Worm (Caenorhabditis elegans) whole organism, L4/young adult: ENCODE measurements around the gene F15G9.2.

Experiments
- W03F9.2 ChIP-seq: fragments of 150-350 bp; optimal IDR thresholded peaks from 2 replicates; lab custom pipeline; 2014; ENCODE audit warnings: missing biosample characterization, missing genetic modification characterization
- dao-5 ChIP-seq: sonication (generic microtip); optimal IDR thresholded peaks from 2 replicates; lab custom pipeline; 2016; ENCODE audit warnings: missing genotype, missing genetic modification characterization, moderate library complexity, missing compliant biosample characterization
- him-1 ChIP-seq: sonication (generic microtip); optimal IDR thresholded peaks from 2 replicates; lab custom pipeline; 2016; ENCODE audit warnings: missing genotype, missing genetic modification reagents, missing genetic modification characterization, missing compliant biosample characterization

Gene F15G9.2

DNA sequence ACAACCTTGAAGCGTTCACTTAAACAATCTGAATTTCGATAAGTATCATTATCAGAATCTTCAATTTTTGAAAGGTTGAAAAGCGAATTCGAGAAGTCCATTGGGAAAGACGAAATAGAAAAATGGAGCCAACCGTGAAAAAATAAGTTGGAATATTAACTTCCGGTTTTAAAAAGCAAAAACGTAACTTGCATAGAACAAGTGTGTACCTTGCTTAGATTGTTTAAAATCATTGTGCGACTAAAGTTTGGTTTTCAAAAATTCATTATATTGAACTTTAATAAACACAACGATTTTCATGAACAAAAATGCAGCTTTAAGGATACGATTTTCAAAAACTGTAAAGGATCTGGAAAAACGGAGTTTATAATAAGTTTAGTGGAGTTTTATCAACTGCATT is at the start of gene F15G9.2:
F15G9.2 (minus strand) TSS at position 101 of the 400 bp plus-strand sequence.
- TF ChIP-seq W03F9.2 (tag; lab: Kevin White, UChicago) = no peak
- TF ChIP-seq dao-5 (tag; lab: Kevin White, UChicago) = no peak
- TF ChIP-seq him-1 = no peak

DNA sequence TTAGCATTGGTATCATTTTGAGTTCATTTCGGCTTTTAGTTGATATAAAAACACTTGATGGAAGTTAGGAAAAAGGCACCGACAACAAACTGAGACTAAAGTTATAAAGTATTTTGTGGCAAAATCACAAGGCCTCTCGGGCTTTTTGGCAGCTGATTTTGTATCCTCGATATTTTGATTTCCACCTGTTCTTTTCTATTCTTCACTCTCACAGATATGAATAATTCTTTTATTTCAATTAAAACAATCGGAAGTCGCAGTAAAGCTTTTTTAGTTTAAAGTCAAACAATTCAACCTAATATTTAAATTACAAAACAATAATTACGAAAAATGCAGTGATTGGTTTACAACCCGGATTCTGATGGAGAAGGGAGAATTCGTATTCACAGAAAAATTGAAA is 47.8 kb upstream of the F15G9.2 start, which contains the start of gene T09B9.3:
T09B9.3 (minus strand) TSS at position 101 of the 400 bp plus-strand sequence.
- TF ChIP-seq W03F9.2 (tag; lab: Kevin White, UChicago) = no peak
- no peak for TF ChIP-seq dao-5 (tag; lab: Kevin White, UChicago)
- no peak for TF ChIP-seq him-1

ce11 chrX:9756971-9757370 is 43.5 kb upstream of the F15G9.2 start, which contains the start of gene T09B9.1:
Gene T09B9.1, plus strand, starts transcription at chrX:9757271.
- TF ChIP-seq W03F9.2 (tag; lab: Kevin White, UChicago) = no peak
- no peak for TF ChIP-seq him-1

- no peak for TF ChIP-seq dao-5 (tag; lab: Kevin White, UChicago)
- no peak for TF ChIP-seq him-1
- no peak for TF ChIP-seq W03F9.2 (tag; lab: Kevin White, UChicago)
These were observed 41.0 kb upstream of the F15G9.2 start for ce11 chrX:9754537-9754936.

ce11 chrX:9743513-9743914 is 30.0 kb upstream of the F15G9.2 start:
- TF ChIP-seq dao-5 (tag; lab: Kevin White, UChicago) (peak; percentile 94), him-1 (peak; percentile 98)

DNA sequence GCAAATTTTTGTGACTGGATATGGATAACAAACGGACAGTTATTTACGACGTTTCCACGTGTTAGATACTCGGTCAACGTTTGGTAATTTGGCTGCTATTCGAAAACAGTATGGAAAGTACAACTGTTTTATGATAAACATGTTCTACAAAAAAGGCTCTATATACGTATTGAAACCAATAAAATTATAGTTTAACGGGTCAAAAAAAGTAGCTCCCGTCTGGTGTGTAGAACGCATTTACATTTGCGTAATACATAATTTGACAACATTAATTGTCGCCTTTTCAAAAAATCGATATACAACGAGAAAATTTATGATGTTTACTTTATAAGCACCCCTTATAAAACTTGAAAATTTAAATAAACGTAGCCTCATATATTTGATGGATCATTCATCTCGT is 28.5 kb upstream of the F15G9.2 start:
- TF ChIP-seq W03F9.2 (tag; lab: Kevin White, UChicago) = no peak
- no peak for TF ChIP-seq him-1
- TF ChIP-seq dao-5 (tag; lab: Kevin White, UChicago) = no peak

DNA sequence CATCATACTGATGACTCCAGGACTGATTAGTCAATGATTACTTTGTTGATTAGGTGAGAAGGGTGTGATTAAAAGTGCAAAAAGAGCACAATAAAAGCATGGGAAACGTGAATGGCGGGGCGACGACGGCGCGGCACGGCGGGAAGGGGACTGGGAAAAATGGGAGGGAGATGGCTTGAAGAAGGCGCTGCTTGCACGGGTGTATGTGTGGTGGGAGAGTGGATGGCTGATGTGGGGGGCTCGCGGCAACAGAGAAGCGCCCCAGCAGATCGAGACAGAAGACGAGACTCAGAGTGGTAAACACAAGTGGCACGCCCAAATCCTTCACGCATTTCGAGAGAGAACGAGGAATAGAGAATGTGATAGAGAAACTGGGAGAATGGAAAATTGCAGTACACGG is 24.2 kb upstream of the F15G9.2 start, which contains the start of gene F15G9.5:
F15G9.5 (minus strand) TSS at position 159 of the 400 bp plus-strand sequence.
- no peak for TF ChIP-seq W03F9.2 (tag; lab: Kevin White, UChicago)
- peak; percentile 2 for TF ChIP-seq him-1

ce11 chrX:9735479-9735878 is 22.0 kb upstream of the F15G9.2 start:
- TF ChIP-seq dao-5 (tag; lab: Kevin White, UChicago) = no peak
- no peak for TF ChIP-seq W03F9.2 (tag; lab: Kevin White, UChicago)
- no peak for TF ChIP-seq him-1

DNA sequence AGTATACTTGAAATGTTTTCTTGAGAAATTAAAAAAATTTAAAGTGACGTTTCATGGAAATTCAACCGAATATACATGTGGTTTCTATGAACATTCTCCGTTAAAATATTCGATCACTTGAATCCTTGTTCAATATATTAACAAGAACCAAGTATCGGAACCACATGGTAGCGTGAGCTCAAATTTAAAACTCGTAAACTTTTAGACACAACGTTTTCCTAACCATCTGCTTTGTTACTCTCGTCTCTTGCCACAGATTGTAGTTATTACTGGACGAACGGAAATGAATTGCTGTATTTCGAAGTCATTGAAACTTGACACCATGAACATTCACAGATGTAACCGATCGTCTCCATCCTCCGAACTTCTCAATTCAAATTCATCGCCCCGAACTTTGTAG is 5.6 kb upstream of the F15G9.2 start:
- TF ChIP-seq W03F9.2 (tag; lab: Kevin White, UChicago) (no peak), him-1 (no peak), dao-5 (tag; lab: Kevin White, UChicago) (no peak)

DNA sequence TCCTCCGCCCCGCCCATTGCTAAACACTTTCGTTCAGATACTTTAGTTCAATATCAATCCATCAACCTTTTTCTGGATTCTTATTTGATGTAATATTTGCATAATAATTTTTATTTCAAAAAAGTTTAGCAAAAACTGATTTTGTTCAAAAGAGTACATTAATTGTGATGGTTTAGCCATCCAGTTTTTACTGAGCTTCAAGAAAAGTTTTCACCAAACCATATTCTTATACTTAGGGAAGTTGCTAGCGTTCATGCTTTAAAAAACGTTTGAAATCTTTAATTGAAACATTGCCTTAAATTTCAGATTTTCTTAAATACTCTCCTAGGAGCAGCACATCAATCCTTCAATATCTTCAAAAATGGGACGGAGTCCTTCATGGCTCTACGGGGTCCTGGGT is 3.8 kb upstream of the F15G9.2 start, which contains the start of gene him-4:
him-4 (plus strand) TSS at position 301 of the 400 bp plus-strand sequence.
- TF ChIP-seq dao-5 (tag; lab: Kevin White, UChicago) = no peak
- no peak for TF ChIP-seq him-1
- no peak for TF ChIP-seq W03F9.2 (tag; lab: Kevin White, UChicago)

DNA sequence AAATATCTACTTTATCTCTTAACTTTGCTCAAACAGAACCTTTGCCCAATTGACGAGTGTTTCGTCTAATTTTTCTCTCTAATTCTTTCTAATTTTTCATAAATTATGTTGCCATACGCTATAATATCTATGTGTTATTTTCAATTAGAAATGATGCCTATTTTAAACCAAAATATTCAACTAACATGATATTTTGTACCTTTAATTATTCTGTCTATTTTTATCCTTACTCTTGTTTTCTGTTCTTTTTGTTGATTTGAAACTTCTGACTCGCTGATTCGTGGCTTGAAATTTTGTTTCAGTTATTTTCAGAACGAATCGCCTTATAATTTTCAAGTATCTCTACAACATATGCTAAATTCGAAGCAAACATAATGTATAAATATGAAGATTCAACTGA is 4.1 kb downstream of the F15G9.2 start, which contains the start of gene F15G9.6:
F15G9.6 (plus strand) TSS at position 301 of the 400 bp plus-strand sequence.
- TF ChIP-seq him-1 (no peak), dao-5 (tag; lab: Kevin White, UChicago) (no peak), W03F9.2 (tag; lab: Kevin White, UChicago) (no peak)

- TF ChIP-seq him-1 = no peak
- no peak for TF ChIP-seq W03F9.2 (tag; lab: Kevin White, UChicago)
- no peak for TF ChIP-seq dao-5 (tag; lab: Kevin White, UChicago)
These were observed 7.4 kb downstream of the F15G9.2 start, which contains the start of gene F15G9.1 for ce11 chrX:9706084-9706483. Gene F15G9.1, plus strand, starts transcription at chrX:9706384.

DNA sequence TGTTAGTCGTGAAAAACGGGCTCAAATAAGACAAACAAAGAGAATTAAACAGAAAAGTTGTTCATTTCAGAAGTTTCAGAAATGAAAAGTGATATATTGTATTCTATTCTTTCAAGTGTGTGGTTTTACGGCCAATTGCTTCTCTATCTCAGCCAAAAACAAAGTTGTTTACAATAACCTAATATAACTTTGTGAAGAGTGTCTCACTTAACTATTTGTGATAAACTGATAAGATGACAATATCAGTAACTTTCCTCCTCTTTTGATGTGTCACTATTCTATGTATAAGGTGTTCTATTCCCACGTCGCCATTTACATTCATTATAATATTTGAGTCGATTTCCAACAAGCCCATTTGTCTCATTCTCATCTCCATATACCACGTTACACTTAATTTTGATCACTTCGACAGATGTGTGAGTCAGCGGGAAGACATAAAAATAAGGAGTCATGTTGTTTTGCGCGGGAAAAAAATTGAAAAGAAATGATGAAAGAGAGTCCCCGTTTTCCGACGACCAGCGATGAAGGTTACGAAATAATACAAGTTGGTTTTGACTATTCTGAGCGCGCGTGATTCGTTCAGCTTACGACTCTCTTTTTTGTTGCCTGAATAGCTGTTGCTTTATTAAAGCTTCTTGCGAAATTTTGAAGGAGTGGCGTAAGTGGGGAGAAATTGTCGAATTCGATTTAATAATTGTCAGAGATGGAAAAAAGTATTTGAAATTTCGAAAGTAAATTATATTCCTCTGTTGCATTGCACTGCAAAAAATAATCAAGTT is 8.1 kb downstream of the F15G9.2 start:
- TF ChIP-seq him-1 (no peak), W03F9.2 (tag; lab: Kevin White, UChicago) (no peak), dao-5 (tag; lab: Kevin White, UChicago) (no peak)

- TF ChIP-seq dao-5 (tag; lab: Kevin White, UChicago) = no peak
- no peak for TF ChIP-seq him-1
- TF ChIP-seq W03F9.2 (tag; lab: Kevin White, UChicago) = no peak
These were observed 10.7 kb downstream of the F15G9.2 start for ce11 chrX:9702790-9703189.
